Worm (Caenorhabditis elegans) whole organism, L1 larva: ENCODE data around the gene dnj-10.

ENCODE experiments used
- ces-1 ChIP-seq: fragments of 150-350 bp; optimal IDR thresholded peaks from 2 replicates; lab custom pipeline; 2014; ENCODE audit warnings: missing biosample characterization, missing genetic modification reagents, missing genetic modification characterization
- dsc-1 ChIP-seq: sonication (generic microtip); optimal IDR thresholded peaks from 2 replicates; lab custom pipeline; 2016; ENCODE audit warnings: mild to moderate bottlenecking, missing genetic modification characterization, missing compliant biosample characterization
- egl-13 ChIP-seq: sonication (generic microtip); optimal IDR thresholded peaks from 2 replicates; lab custom pipeline; 2016; ENCODE audit warnings: missing genotype, missing genetic modification reagents, missing genetic modification characterization, missing compliant biosample characterization
- fkh-10 ChIP-seq: sonication (generic microtip); optimal IDR thresholded peaks from 2 replicates; lab custom pipeline; 2017; ENCODE audit warnings: missing biosample characterization, missing genetic modification reagents, missing genetic modification characterization
- fkh-4 ChIP-seq: sonication (generic microtip); optimal IDR thresholded peaks from 2 replicates; lab custom pipeline; 2016; ENCODE audit warnings: missing compliant biosample characterization, missing genetic modification characterization, borderline replicate concordance
- mef-2 ChIP-seq: fragments of 150-350 bp; optimal IDR thresholded peaks from 2 replicates; lab custom pipeline; 2014; ENCODE audit warnings: missing biosample characterization, missing genetic modification characterization
- nhr-28 ChIP-seq: fragments of 150-350 bp; optimal IDR thresholded peaks from 2 replicates; lab custom pipeline; 2014; ENCODE audit warnings: missing biosample characterization, missing genetic modification characterization
- skn-1 ChIP-seq: fragments of 150-350 bp; optimal IDR thresholded peaks from 2 replicates; lab custom pipeline; 2014; ENCODE audit warnings: missing biosample characterization, missing genetic modification characterization
- snu-23 ChIP-seq: sonication (generic microtip); optimal IDR thresholded peaks from 2 replicates; lab custom pipeline; 2016; ENCODE audit warnings: missing genetic modification characterization, missing compliant biosample characterization
- sox-4 ChIP-seq: sonication (generic microtip); optimal IDR thresholded peaks from 2 replicates; lab custom pipeline; 2016; ENCODE audit warnings: missing genetic modification characterization, missing compliant biosample characterization
- unc-130 ChIP-seq: fragments of 150-350 bp; optimal IDR thresholded peaks from 2 replicates; lab custom pipeline; 2017; ENCODE audit warnings: missing biosample characterization, missing genetic modification characterization, inconsistent platforms
- unc-62 ChIP-seq: fragments of 150-350 bp; optimal IDR thresholded peaks from 2 replicates; lab custom pipeline; 2014; ENCODE audit warnings: missing biosample characterization, missing genetic modification reagents, missing genetic modification characterization
- vab-15 ChIP-seq: sonication (generic microtip); optimal IDR thresholded peaks from 2 replicates; lab custom pipeline; 2017; ENCODE audit warnings: missing genotype, mild to moderate bottlenecking, missing genetic modification characterization, missing compliant biosample characterization
- zip-4 ChIP-seq: fragments of 200-800 bp; sonication (Bioruptor generic); optimal IDR thresholded peaks from 2 replicates; lab custom pipeline; 2018; ENCODE audit warnings: mild to moderate bottlenecking, missing genetic modification characterization, moderate library complexity, missing compliant biosample characterization

- TF ChIP-seq unc-130 (tag; lab: Kevin White, UChicago) (no peak), fkh-10 (GFP tag; lab: Kevin White, UChicago) (no peak), zip-4 (GFP tag; lab: Kevin White, UChicago) (no peak), egl-13 (tag; lab: Kevin White, UChicago) (no peak), vab-15 (tag; lab: Kevin White, UChicago) (no peak), unc-62 (GFP tag; lab: Kevin White, UChicago) (no peak), dsc-1 (tag; lab: Kevin White, UChicago) (no peak), sox-4 (no peak), skn-1 (tag; lab: Kevin White, UChicago) (no peak), fkh-4 (tag; lab: Kevin White, UChicago) (no peak), snu-23 (GFP tag; lab: Kevin White, UChicago) (no peak), mef-2 (no peak), nhr-28 (tag; lab: Kevin White, UChicago) (no peak), ces-1 (GFP tag; lab: Kevin White, UChicago) (no peak)
Measured at ce11 chrIII:8621982-8622381, 9.0 kb upstream of the dnj-10 start.
